Fruit fly (Drosophila melanogaster) whole organism, embryonic: ENCODE measurements around the gene Tbca.

ENCODE experiments used
- CG11695 ChIP-seq: fragments of 200-800 bp; sonication (Bioruptor generic); IDR thresholded peaks from 3 replicates; pipeline ENCODE4 v1.3.6; 2022; ENCODE audit warnings: missing biosample characterization, missing genetic modification characterization
- CG12071 ChIP-seq: fragments of 200-800 bp; sonication (Bioruptor generic); optimal IDR thresholded peaks from 3 replicates; lab custom pipeline; 2018; ENCODE audit warnings: missing biosample characterization, mild to moderate bottlenecking, missing genetic modification characterization
- CG14965 ChIP-seq: fragments of 200-800 bp; sonication (Bioruptor generic); optimal IDR thresholded peaks from 2 replicates; lab custom pipeline; 2016; ENCODE audit warnings: missing biosample characterization, missing genetic modification characterization, borderline replicate concordance
- CG16813 ChIP-seq: fragments of 200-800 bp; sonication (Bioruptor generic); IDR thresholded peaks from 3 replicates; pipeline ENCODE4 v1.3.6; 2022; ENCODE audit warnings: missing biosample characterization, missing genetic modification characterization; ENCODE audit not compliant: partially characterized antibody
- CG18599 ChIP-seq: fragments of 200-800 bp; sonication (Bioruptor generic); optimal IDR thresholded peaks from 3 replicates; lab custom pipeline; 2017; ENCODE audit warnings: missing biosample characterization, missing genetic modification characterization, mild to moderate bottlenecking, moderate library complexity, missing genetic modification reagents
- CG31365 ChIP-seq: fragments of 200-800 bp; sonication (Bioruptor generic); optimal IDR thresholded peaks from 2 replicates; lab custom pipeline; 2018; ENCODE audit warnings: missing biosample characterization, mild to moderate bottlenecking, missing genetic modification characterization
- CG3163 ChIP-seq: fragments of 200-800 bp; sonication (Bioruptor generic); optimal IDR thresholded peaks from 3 replicates; lab custom pipeline; 2016; ENCODE audit warnings: missing biosample characterization, missing genetic modification characterization
- CG34376 ChIP-seq: fragments of 200-800 bp; sonication (Bioruptor generic); optimal IDR thresholded peaks from 2 replicates; lab custom pipeline; 2018; ENCODE audit warnings: missing biosample characterization, mild to moderate bottlenecking, missing genetic modification characterization
- CG34422 ChIP-seq: fragments of 200-800 bp; sonication (Bioruptor generic); IDR thresholded peaks from 3 replicates; pipeline ENCODE4 v1.3.6; 2022; ENCODE audit warnings: missing biosample characterization, missing genetic modification characterization
- CG8359 ChIP-seq: fragments of 200-800 bp; sonication (Bioruptor generic); optimal IDR thresholded peaks from 2 replicates; lab custom pipeline; 2017; ENCODE audit warnings: missing biosample characterization, mild to moderate bottlenecking, missing genetic modification characterization, borderline replicate concordance
- Dbx ChIP-seq: fragments of 200-800 bp; sonication (Bioruptor generic); IDR thresholded peaks from 3 replicates; pipeline ENCODE4 v1.3.6; 2022; ENCODE audit warnings: missing biosample characterization, missing genetic modification characterization
- Dip3 ChIP-seq: fragments of 200-800 bp; sonication (Bioruptor generic); optimal IDR thresholded peaks from 3 replicates; lab custom pipeline; 2016; ENCODE audit warnings: missing biosample characterization, missing genetic modification characterization
- Drgx ChIP-seq: fragments of 200-800 bp; sonication (Bioruptor generic); IDR thresholded peaks from 2 replicates; pipeline ENCODE4 v1.3.6; 2022; ENCODE audit warnings: missing biosample characterization, missing genetic modification characterization
- Ets97D ChIP-seq: fragments of 200-800 bp; sonication (Bioruptor generic); optimal IDR thresholded peaks from 3 replicates; lab custom pipeline; 2016; ENCODE audit warnings: missing biosample characterization, missing genetic modification characterization
- Fer1 ChIP-seq: fragments of 200-800 bp; sonication (Bioruptor generic); optimal IDR thresholded peaks from 2 replicates; lab custom pipeline; 2017; ENCODE audit warnings: missing biosample characterization, mild to moderate bottlenecking, missing genetic modification characterization
- Fer2 ChIP-seq: fragments of 200-800 bp; sonication (Bioruptor generic); optimal IDR thresholded peaks from 2 replicates; lab custom pipeline; 2018; ENCODE audit warnings: missing biosample characterization, mild to moderate bottlenecking, missing genetic modification characterization, moderate library complexity
- Gsc ChIP-seq: fragments of 200-800 bp; sonication (Bioruptor generic); IDR thresholded peaks from 2 replicates; pipeline ENCODE4 v1.3.6; 2022; ENCODE audit warnings: missing biosample characterization, missing genetic modification characterization
- Med ChIP-seq: fragments of 200-800 bp; sonication (Bioruptor generic); peaks from one replicate; lab custom pipeline; 2016; ENCODE audit warnings: missing biosample characterization, missing genetic modification characterization, mild to moderate bottlenecking, inconsistent platforms, moderate library complexity
- Meics ChIP-seq: fragments of 200-800 bp; sonication (Bioruptor generic); optimal IDR thresholded peaks from 2 replicates; lab custom pipeline; 2017; ENCODE audit warnings: missing biosample characterization, mild to moderate bottlenecking, missing genetic modification characterization
- NFAT ChIP-seq: fragments of 200-800 bp; sonication (Bioruptor generic); IDR thresholded peaks from 2 replicates; pipeline ENCODE4 v1.3.6; 2022; ENCODE audit warnings: missing biosample characterization, missing genetic modification characterization
- Nf-YA ChIP-seq: fragments of 200-800 bp; sonication (Bioruptor generic); IDR thresholded peaks from 2 replicates; pipeline ENCODE4 v1.3.6; 2022; ENCODE audit warnings: missing biosample characterization, missing genetic modification characterization
- Opbp ChIP-seq: fragments of 200-800 bp; sonication (Bioruptor generic); IDR thresholded peaks from 3 replicates; pipeline ENCODE4 v1.3.6; 2022; ENCODE audit warnings: missing biosample characterization, missing genetic modification characterization; ENCODE audit not compliant: partially characterized antibody
- Scr ChIP-seq: fragments of 200-800 bp; sonication (Bioruptor generic); IDR thresholded peaks from 2 replicates; pipeline ENCODE4 v1.3.6; 2022; ENCODE audit warnings: missing biosample characterization, missing genetic modification characterization; ENCODE audit not compliant: partially characterized antibody
- Trl ChIP-seq, 3 experiments: fragments of >200 bp in 2 of 3; fragments of 200-800 bp in 1 of 3; sonication (Bioruptor generic) in 1 of 3; optimal IDR thresholded peaks; 2 replicates in 1 of 3; 3 replicates in 2 of 3; lab custom pipeline; 2016 to 2017; ENCODE audit warnings: missing biosample characterization in 1 of 3, missing genetic modification characterization in 1 of 3
- ap ChIP-seq: fragments of 200-800 bp; sonication (Bioruptor generic); IDR thresholded peaks from 2 replicates; pipeline ENCODE4 v1.3.6; 2022; ENCODE audit warnings: missing biosample characterization, missing genetic modification characterization
- ato ChIP-seq: fragments of 200-800 bp; sonication (Bioruptor generic); IDR thresholded peaks from 2 replicates; pipeline ENCODE4 v1.3.6; 2022; ENCODE audit warnings: missing biosample characterization, missing genetic modification characterization; ENCODE audit not compliant: partially characterized antibody
- caup ChIP-seq: fragments of 200-800 bp; sonication (Bioruptor generic); optimal IDR thresholded peaks from 3 replicates; lab custom pipeline; 2017; ENCODE audit warnings: missing biosample characterization, mild to moderate bottlenecking, missing genetic modification characterization, moderate library complexity; ENCODE audit not compliant: severe bottlenecking
- cg ChIP-seq: fragments of 200-800 bp; sonication (Bioruptor generic); optimal IDR thresholded peaks from 3 replicates; lab custom pipeline; 2019; ENCODE audit warnings: missing biosample characterization, mild to moderate bottlenecking, missing genetic modification characterization, moderate library complexity
- chn ChIP-seq: fragments of 200-800 bp; sonication (Bioruptor generic); optimal IDR thresholded peaks from 2 replicates; lab custom pipeline; 2016; ENCODE audit warnings: missing biosample characterization, missing genetic modification characterization
- da ChIP-seq: fragments of 200-800 bp; sonication (Bioruptor generic); optimal IDR thresholded peaks from 2 replicates; lab custom pipeline; 2016; ENCODE audit warnings: missing biosample characterization, missing genetic modification characterization
- dpn ChIP-seq, 2 experiments: fragments of 200-800 bp; sonication (Bioruptor generic); optimal IDR thresholded peaks; 3 replicates each; lab custom pipeline; 2016; ENCODE audit warnings: missing biosample characterization in 2 of 2, missing genetic modification characterization in 2 of 2
- dysf ChIP-seq: fragments of 200-800 bp; sonication (Bioruptor generic); IDR thresholded peaks from 3 replicates; pipeline ENCODE4 v1.3.6; 2022; ENCODE audit warnings: missing biosample characterization, missing genetic modification characterization
- gem ChIP-seq: fragments of 200-800 bp; sonication (Bioruptor generic); optimal IDR thresholded peaks from 2 replicates; lab custom pipeline; 2019; ENCODE audit warnings: missing biosample characterization, mild to moderate bottlenecking, missing genetic modification characterization, moderate library complexity
- gro ChIP-seq: fragments of 200-800 bp; sonication (Bioruptor generic); optimal IDR thresholded peaks from 2 replicates; lab custom pipeline; 2016; ENCODE audit warnings: missing biosample characterization, missing genetic modification characterization
- kni ChIP-seq: fragments of 200-800 bp; sonication (Bioruptor generic); optimal IDR thresholded peaks from 3 replicates; lab custom pipeline; 2017; ENCODE audit warnings: mild to moderate bottlenecking, missing biosample characterization, missing genetic modification reagents, missing genetic modification characterization
- lab ChIP-seq: fragments of 200-800 bp; sonication (Bioruptor generic); optimal IDR thresholded peaks from 3 replicates; lab custom pipeline; 2017; ENCODE audit warnings: missing biosample characterization, missing genetic modification characterization, mild to moderate bottlenecking, moderate library complexity, missing genetic modification reagents
- lilli ChIP-seq: fragments of 200-800 bp; sonication (Bioruptor generic); optimal IDR thresholded peaks from 3 replicates; lab custom pipeline; 2016; ENCODE audit warnings: missing biosample characterization, missing genetic modification characterization
- mirr ChIP-seq: fragments of 200-800 bp; sonication (Bioruptor generic); optimal IDR thresholded peaks from 3 replicates; lab custom pipeline; 2018; ENCODE audit warnings: missing biosample characterization, mild to moderate bottlenecking, missing genetic modification characterization
- nom ChIP-seq: fragments of 200-800 bp; sonication (Bioruptor generic); optimal IDR thresholded peaks from 2 replicates; lab custom pipeline; 2017; ENCODE audit warnings: missing biosample characterization, missing genetic modification characterization, mild to moderate bottlenecking, moderate library complexity, missing genetic modification reagents
- onecut ChIP-seq: fragments of 200-800 bp; sonication (Bioruptor generic); IDR thresholded peaks from 2 replicates; pipeline ENCODE4 v1.3.6; 2022; ENCODE audit warnings: missing biosample characterization, missing genetic modification characterization
- pfk ChIP-seq: fragments of 200-800 bp; sonication (Bioruptor generic); optimal IDR thresholded peaks from 2 replicates; lab custom pipeline; 2018; ENCODE audit warnings: missing biosample characterization, mild to moderate bottlenecking, missing genetic modification characterization, moderate library complexity
- pros ChIP-seq: fragments of 200-800 bp; sonication (Bioruptor generic); optimal IDR thresholded peaks from 3 replicates; lab custom pipeline; 2019; ENCODE audit warnings: missing biosample characterization, mild to moderate bottlenecking, missing genetic modification characterization, moderate library complexity
- sr ChIP-seq: fragments of 200-800 bp; sonication (Bioruptor generic); IDR thresholded peaks from 3 replicates; pipeline ENCODE4 v1.3.6; 2022; ENCODE audit warnings: missing biosample characterization, missing genetic modification characterization
- tll ChIP-seq, 2 experiments: fragments of 200-800 bp in 1 of 2; fragments of >200 bp in 1 of 2; sonication (Bioruptor generic) in 1 of 2; optimal IDR thresholded peaks; 2 replicates each; lab custom pipeline; 2017 to 2019; ENCODE audit warnings: missing biosample characterization in 2 of 2, missing genetic modification characterization in 2 of 2, mild to moderate bottlenecking in 1 of 2, moderate library complexity in 1 of 2
- tna ChIP-seq: fragments of 200-800 bp; sonication (Bioruptor generic); IDR thresholded peaks from 2 replicates; pipeline ENCODE4 v1.3.6; 2022; ENCODE audit warnings: missing biosample characterization, missing genetic modification characterization; ENCODE audit not compliant: partially characterized antibody
- zen2 ChIP-seq: fragments of 200-800 bp; sonication (Bioruptor generic); IDR thresholded peaks from 3 replicates; pipeline ENCODE4 v1.3.6; 2022; ENCODE audit warnings: missing biosample characterization, missing genetic modification characterization; ENCODE audit not compliant: partially characterized antibody

Tbca gene

DNA sequence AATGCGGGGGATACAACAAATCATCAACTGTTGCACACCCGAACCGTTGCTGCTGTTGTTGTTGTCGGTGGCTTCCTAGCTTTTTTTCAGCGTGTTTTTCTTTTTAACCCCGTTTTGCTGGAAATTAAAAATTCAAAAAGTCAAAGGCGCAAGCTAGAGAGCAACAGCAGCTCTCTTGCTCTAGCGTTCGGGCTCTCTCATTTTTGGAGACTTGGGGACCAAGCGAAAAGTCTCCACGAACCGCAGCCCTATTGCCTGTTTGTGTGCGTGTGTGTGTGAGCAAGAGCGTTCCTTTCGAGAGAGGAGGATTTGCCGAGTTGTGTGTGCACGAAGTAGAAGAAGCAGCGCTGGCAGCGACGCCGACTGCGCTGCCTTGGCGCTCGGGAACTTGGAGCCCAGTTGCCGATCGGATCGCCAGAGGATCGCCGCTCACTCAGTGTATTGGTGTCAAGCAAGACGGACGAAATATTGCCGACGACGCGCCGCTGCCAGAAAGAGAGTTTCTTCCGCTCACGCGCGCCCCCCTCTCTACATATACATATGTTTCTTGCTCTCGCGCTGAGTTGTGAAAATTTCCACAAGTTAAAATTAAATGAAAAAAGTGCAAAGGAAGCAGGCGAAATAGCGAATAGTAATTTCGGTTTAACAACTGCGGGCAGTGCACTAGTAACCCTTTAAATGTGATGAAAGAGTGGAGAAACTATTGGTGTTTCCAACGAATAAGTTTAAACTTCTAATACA lies 18.5 kb upstream of the Tbca start (continued):
- TF ChIP-seq ato (GFP tag; lab: Robert Waterston, UW), result 0 out of 2 replicates have a peak, but pooled peaks have one; percentile 18
- peak in 1 of 2 experiments; percentile 8 for TF ChIP-seq dpn (GFP tag; optimal IDR thresholded peaks at IDR 0.05; lab: Kevin White, UChicago)
- TF ChIP-seq zen2, result peak; percentile 45; the same call in 1 of the 3 replicates
- no peak for TF ChIP-seq CG31365
- TF ChIP-seq Dbx (GFP tag; lab: Robert Waterston, UW), result peak; percentile 29; the same call in 1 of the 3 replicates
- 0 out of 2 replicates have a peak, but pooled peaks have one; percentile 9 for TF ChIP-seq Nf-YA (GFP tag; lab: Robert Waterston, UW)
- TF ChIP-seq Ets97D (GFP tag; lab: Kevin White, UChicago), result no peak
- TF ChIP-seq caup (GFP tag; lab: Kevin White, UChicago), result peak; percentile 9
- peak; percentile 30 for TF ChIP-seq CG34376 (GFP tag; lab: Kevin White, UChicago)
- TF ChIP-seq pfk, result peak; percentile 13
- peak; percentile 61 for TF ChIP-seq kni
- TF ChIP-seq Trl (optimal IDR thresholded peaks at IDR 0.05; lab: Kevin White, UChicago), result peak; percentile 88
- peak; percentile 37 for TF ChIP-seq Trl (GFP tag; optimal IDR thresholded peaks at IDR 0.05; lab: Kevin White, UChicago)
- peak; percentile 59 for TF ChIP-seq CG3163 (GFP tag; lab: Kevin White, UChicago)
- no peak for TF ChIP-seq CG16813 (GFP tag; lab: Robert Waterston, UW)
- 0 out of 3 replicates have a peak, but pooled peaks have one; percentile 23 for TF ChIP-seq dysf
- no peak for TF ChIP-seq ap (GFP tag; lab: Robert Waterston, UW)
- TF ChIP-seq mirr, result peak; percentile 5
- peak; percentile 24 for TF ChIP-seq lab
- TF ChIP-seq nom (GFP tag; lab: Kevin White, UChicago), result peak; percentile 78
- TF ChIP-seq CG12071 (GFP tag; lab: Kevin White, UChicago), result peak; percentile 19
- TF ChIP-seq NFAT (GFP tag; lab: Robert Waterston, UW), result peak; percentile 70
- peak; percentile 26 for TF ChIP-seq Fer1
- TF ChIP-seq Meics (GFP tag; lab: Kevin White, UChicago), result peak; percentile 12
- TF ChIP-seq cg, result peak; percentile 89
- peak; percentile 47; the same call in 1 of the 3 replicates for TF ChIP-seq sr (GFP tag; lab: Robert Waterston, UW)
- peak; percentile 80 for TF ChIP-seq Med (GFP tag; lab: Kevin White, UChicago)
- peak; percentile 43; the same call in 1 of the 3 replicates for TF ChIP-seq CG34422 (GFP tag; lab: Robert Waterston, UW)
- 0 out of 3 replicates have a peak, but pooled peaks have one; percentile 23 for TF ChIP-seq Opbp (GFP tag; lab: Robert Waterston, UW)
- peak; percentile 20; the same call in 1 of the 2 replicates for TF ChIP-seq Drgx (GFP tag; lab: Robert Waterston, UW)
- TF ChIP-seq pros, result peak; percentile 85
- no peak for TF ChIP-seq gro (GFP tag; lab: Kevin White, UChicago)
- 0 out of 3 replicates have a peak, but pooled peaks have one; percentile 37 for TF ChIP-seq CG11695 (GFP tag; lab: Robert Waterston, UW)
- TF ChIP-seq CG14965 (GFP tag; lab: Kevin White, UChicago), result no peak
- TF ChIP-seq CG18599, result peak; percentile 29
- no peak for TF ChIP-seq Fer2 (tag; lab: Kevin White, UChicago)
- no peak for TF ChIP-seq da
- TF ChIP-seq gem, result peak; percentile 39
- no peak for TF ChIP-seq CG8359 (GFP tag; lab: Kevin White, UChicago)
- peak in 1 of 2 experiments; percentile 11 for TF ChIP-seq tll (GFP tag; optimal IDR thresholded peaks at IDR 0.05; lab: Kevin White, UChicago)
- TF ChIP-seq chn (GFP tag; lab: Kevin White, UChicago), result no peak
- no peak for TF ChIP-seq Gsc (GFP tag; lab: Robert Waterston, UW)
- 0 out of 2 replicates have a peak, but pooled peaks have one; percentile 21 for TF ChIP-seq onecut (GFP tag; lab: Robert Waterston, UW)
- TF ChIP-seq Dip3 (GFP tag; lab: Kevin White, UChicago), result peak; percentile 21
- 0 out of 2 replicates have a peak, but pooled peaks have one; percentile 36 for TF ChIP-seq Scr (GFP tag; lab: Robert Waterston, UW)
- TF ChIP-seq tna, result 0 out of 2 replicates have a peak, but pooled peaks have one; percentile 11
- peak; percentile 8 for TF ChIP-seq lilli (GFP tag; lab: Kevin White, UChicago)
